ENCODE assay signal across 1 fruit fly cellular context in the genomic region with DNA sequence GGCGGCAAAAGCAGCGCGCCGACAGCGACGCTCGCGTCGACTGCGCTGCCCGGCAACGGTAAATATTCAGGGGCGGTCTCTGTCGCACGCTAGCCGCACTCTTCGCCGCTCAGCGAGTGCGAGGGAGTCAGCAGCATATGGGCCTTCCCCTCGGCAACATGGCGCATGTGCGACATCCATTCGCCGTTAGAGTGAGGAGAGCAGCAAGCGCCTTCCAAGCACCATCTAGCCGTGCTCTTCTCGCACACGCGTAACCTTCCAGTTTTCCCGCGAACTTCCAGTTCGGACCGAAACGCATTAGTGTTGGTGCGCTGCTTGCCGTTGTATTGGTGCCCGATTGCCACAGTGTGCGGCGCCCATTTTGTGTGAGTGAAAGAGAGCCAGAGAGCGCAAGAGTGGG.
TF ChIP-seq lines count a peak whose summit lies in the region.

No protein-coding gene starts in this region.

TF ChIP-seq in whole organism, embryonic, 481 proteins besides CTCF, POLR2A, EP300 and RAD21 (continued from another document and continues in another):
- TF ChIP-seq CG12104 (GFP tag; optimal IDR thresholded peaks at IDR 0.05; lab: Kevin White, UChicago): no peak
- no peak for TF ChIP-seq Dip3 (GFP tag; optimal IDR thresholded peaks at IDR 0.05; lab: Kevin White, UChicago)
- no peak for TF ChIP-seq Rfx (GFP tag; IDR thresholded peaks at IDR 0.05; lab: Robert Waterston, UW)
- TF ChIP-seq psq (GFP tag; optimal IDR thresholded peaks at IDR 0.05; lab: Kevin White, UChicago): no peak
- TF ChIP-seq cg (GFP tag; optimal IDR thresholded peaks at IDR 0.05; lab: Kevin White, UChicago): peak; percentile 99
- peak; percentile 28 for TF ChIP-seq sd (tag; optimal IDR thresholded peaks at IDR 0.05; lab: Kevin White, UChicago)
- no peak for TF ChIP-seq emc (GFP tag; optimal IDR thresholded peaks at IDR 0.05; lab: Kevin White, UChicago)
- TF ChIP-seq danr (GFP tag; IDR thresholded peaks at IDR 0.05; lab: Robert Waterston, UW): no peak
- peak; percentile 55 for TF ChIP-seq CG10462 (GFP tag; optimal IDR thresholded peaks at IDR 0.05; lab: Kevin White, UChicago)
- TF ChIP-seq kni (GFP tag; optimal IDR thresholded peaks at IDR 0.05; lab: Kevin White, UChicago): no peak
- TF ChIP-seq CG32532 (GFP tag; IDR thresholded peaks at IDR 0.05; lab: Robert Waterston, UW): no peak
- no peak for TF ChIP-seq Hmr (GFP tag; optimal IDR thresholded peaks at IDR 0.05; lab: Kevin White, UChicago)
- no peak for TF ChIP-seq Awh (GFP tag; IDR thresholded peaks at IDR 0.05; lab: Robert Waterston, UW)
- no peak for TF ChIP-seq al (GFP tag; IDR thresholded peaks at IDR 0.05; lab: Robert Waterston, UW)
- no peak for TF ChIP-seq CG11560 (tag; IDR thresholded peaks at IDR 0.05; lab: Robert Waterston, UW)
- TF ChIP-seq Kr (GFP tag; optimal IDR thresholded peaks at IDR 0.05; lab: Kevin White, UChicago): no peak
- TF ChIP-seq sens-2 (GFP tag; IDR thresholded peaks at IDR 0.05; lab: Robert Waterston, UW): no peak
- TF ChIP-seq Fer3 (tag; optimal IDR thresholded peaks at IDR 0.05; lab: Kevin White, UChicago): no peak
- TF ChIP-seq CG2120 (GFP tag; optimal IDR thresholded peaks at IDR 0.05; lab: Kevin White, UChicago): no peak
- no peak for TF ChIP-seq Ptx1 (GFP tag; IDR thresholded peaks at IDR 0.05; lab: Robert Waterston, UW)
- peak; percentile 72 for TF ChIP-seq CG42726 (GFP tag; IDR thresholded peaks at IDR 0.05; lab: Robert Waterston, UW; ENCODE audit: partially characterized antibody)
- TF ChIP-seq Optix (GFP tag; IDR thresholded peaks at IDR 0.05; lab: Robert Waterston, UW): no peak
- no peak for TF ChIP-seq pum (GFP tag; optimal IDR thresholded peaks at IDR 0.05; lab: Kevin White, UChicago)
- TF ChIP-seq toy (GFP tag; IDR thresholded peaks at IDR 0.05; lab: Robert Waterston, UW): no peak
- TF ChIP-seq CG15479 (GFP tag; optimal IDR thresholded peaks at IDR 0.05; lab: Kevin White, UChicago): peak; percentile 68
- TF ChIP-seq CG14710 (tag; optimal IDR thresholded peaks at IDR 0.05; lab: Kevin White, UChicago): no peak
- no peak for TF ChIP-seq NC2α (GFP tag; optimal IDR thresholded peaks at IDR 0.05; lab: Kevin White, UChicago)
- TF ChIP-seq CG1647 (GFP tag; optimal IDR thresholded peaks at IDR 0.05; lab: Kevin White, UChicago): no peak
- no peak; the same call in 1 of the 2 replicates for TF ChIP-seq CG13287 (GFP tag; IDR thresholded peaks at IDR 0.05; lab: Robert Waterston, UW; ENCODE audit: partially characterized antibody)
- TF ChIP-seq CG3847 (GFP tag; IDR thresholded peaks at IDR 0.05; lab: Robert Waterston, UW): no peak
- TF ChIP-seq Jarid2 (GFP tag; optimal IDR thresholded peaks at IDR 0.05; lab: Kevin White, UChicago): peak; percentile 40
- no peak for TF ChIP-seq CG10431 (GFP tag; optimal IDR thresholded peaks at IDR 0.05; lab: Kevin White, UChicago)
- TF ChIP-seq CG12299 (tag; optimal IDR thresholded peaks at IDR 0.05; lab: Kevin White, UChicago): no peak
- no peak for TF ChIP-seq CG2202 (tag; optimal IDR thresholded peaks at IDR 0.05; lab: Kevin White, UChicago)
- no peak for TF ChIP-seq CG11093 (GFP tag; IDR thresholded peaks at IDR 0.05; lab: Robert Waterston, UW)
- TF ChIP-seq CG6254 (GFP tag; optimal IDR thresholded peaks at IDR 0.05; lab: Kevin White, UChicago): no peak
- no peak for TF ChIP-seq CG15601 (tag; optimal IDR thresholded peaks at IDR 0.05; lab: Kevin White, UChicago)
- no peak for TF ChIP-seq nom (GFP tag; optimal IDR thresholded peaks at IDR 0.05; lab: Kevin White, UChicago)
- no peak for TF ChIP-seq Dfd (GFP tag; optimal IDR thresholded peaks at IDR 0.05; lab: Kevin White, UChicago)
- TF ChIP-seq ERR (GFP tag; optimal IDR thresholded peaks at IDR 0.05; lab: Kevin White, UChicago): no peak
- no peak for TF ChIP-seq Dbx (GFP tag; IDR thresholded peaks at IDR 0.05; lab: Robert Waterston, UW)
- TF ChIP-seq stc (GFP tag; IDR thresholded peaks at IDR 0.05; lab: Robert Waterston, UW): no peak
- TF ChIP-seq D19B (GFP tag; optimal IDR thresholded peaks at IDR 0.05; lab: Kevin White, UChicago): no peak
- TF ChIP-seq phol (tag; optimal IDR thresholded peaks at IDR 0.05; lab: Kevin White, UChicago): peak; percentile 97
- no peak for TF ChIP-seq Chrac-16 (GFP tag; optimal IDR thresholded peaks at IDR 0.05; lab: Kevin White, UChicago)
- TF ChIP-seq ara (GFP tag; IDR thresholded peaks at IDR 0.05; lab: Robert Waterston, UW): no peak
- TF ChIP-seq CG34224 (GFP tag; IDR thresholded peaks at IDR 0.05; lab: Robert Waterston, UW; ENCODE audit: partially characterized antibody): no peak
- peak; percentile 60; the same call in 1 of the 3 replicates for TF ChIP-seq CG6791 (GFP tag; IDR thresholded peaks at IDR 0.05; lab: Robert Waterston, UW; ENCODE audit: partially characterized antibody)
- TF ChIP-seq eyg (GFP tag; optimal IDR thresholded peaks at IDR 0.05; lab: Kevin White, UChicago): no peak
- no peak for TF ChIP-seq CG6689 (GFP tag; IDR thresholded peaks at IDR 0.05; lab: Robert Waterston, UW)
- TF ChIP-seq Dip2 (GFP tag; IDR thresholded peaks at IDR 0.05; lab: Robert Waterston, UW): no peak
- no peak for TF ChIP-seq Camta (GFP tag; optimal IDR thresholded peaks at IDR 0.05; lab: Kevin White, UChicago)
- TF ChIP-seq Scr (GFP tag; IDR thresholded peaks at IDR 0.05; lab: Robert Waterston, UW; ENCODE audit: partially characterized antibody): peak; percentile 29
- no peak for TF ChIP-seq sug (tag; optimal IDR thresholded peaks at IDR 0.05; lab: Kevin White, UChicago)
- peak; percentile 100 for TF ChIP-seq CG8478 (optimal IDR thresholded peaks at IDR 0.05; lab: Kevin White, UChicago)
- TF ChIP-seq CG2199 (GFP tag; IDR thresholded peaks at IDR 0.05; lab: Robert Waterston, UW): no peak
- TF ChIP-seq ase (GFP tag; IDR thresholded peaks at IDR 0.05; lab: Robert Waterston, UW): no peak
- TF ChIP-seq shn (GFP tag; optimal IDR thresholded peaks at IDR 0.05; lab: Kevin White, UChicago): no peak
- no peak for TF ChIP-seq Poxn (GFP tag; IDR thresholded peaks at IDR 0.05; lab: Robert Waterston, UW)
- TF ChIP-seq ind (GFP tag; optimal IDR thresholded peaks at IDR 0.05; lab: Kevin White, UChicago): no peak
- peak; percentile 71 for TF ChIP-seq Ets65A (GFP tag; lab: Kevin White, UChicago)
- TF ChIP-seq chn (GFP tag; optimal IDR thresholded peaks at IDR 0.05; lab: Kevin White, UChicago): no peak
- 0 out of 3 replicates have a peak, but pooled peaks have one; percentile 11 for TF ChIP-seq CG17361 (GFP tag; IDR thresholded peaks at IDR 0.05; lab: Robert Waterston, UW)
- TF ChIP-seq CG4424 (GFP tag; optimal IDR thresholded peaks at IDR 0.05; lab: Kevin White, UChicago): no peak
- peak; percentile 22 for TF ChIP-seq CG3065 (GFP tag; optimal IDR thresholded peaks at IDR 0.05; lab: Kevin White, UChicago)
- no peak for TF ChIP-seq sna (GFP tag; IDR thresholded peaks at IDR 0.05; lab: Robert Waterston, UW; ENCODE audit: partially characterized antibody)
- no peak for TF ChIP-seq CG30403 (GFP tag; optimal IDR thresholded peaks at IDR 0.05; lab: Kevin White, UChicago)
- TF ChIP-seq tio (GFP tag; optimal IDR thresholded peaks at IDR 0.05; lab: Kevin White, UChicago): no peak
- no peak for TF ChIP-seq CG14050 (GFP tag; IDR thresholded peaks at IDR 0.05; lab: Robert Waterston, UW)
- TF ChIP-seq fru (optimal IDR thresholded peaks at IDR 0.05; lab: Kevin White, UChicago): no peak
- TF ChIP-seq dpn (GFP tag; optimal IDR thresholded peaks at IDR 0.05; lab: Kevin White, UChicago): no peak
- TF ChIP-seq disco-r (GFP tag; optimal IDR thresholded peaks at IDR 0.05; lab: Kevin White, UChicago): peak; percentile 8
- TF ChIP-seq CG10274 (GFP tag; optimal IDR thresholded peaks at IDR 0.05; lab: Kevin White, UChicago): no peak
- no peak for TF ChIP-seq CG15696 (tag; optimal IDR thresholded peaks at IDR 0.05; lab: Kevin White, UChicago)
- TF ChIP-seq sc (optimal IDR thresholded peaks at IDR 0.05; lab: Kevin White, UChicago): no peak
- no peak for TF ChIP-seq sc (GFP tag; optimal IDR thresholded peaks at IDR 0.05; lab: Kevin White, UChicago)
- no peak for TF ChIP-seq Xrp1 (GFP tag; IDR thresholded peaks at IDR 0.05; lab: Robert Waterston, UW)
- TF ChIP-seq ac (GFP tag; optimal IDR thresholded peaks at IDR 0.05; lab: Kevin White, UChicago): no peak
- no peak for TF ChIP-seq onecut (GFP tag; IDR thresholded peaks at IDR 0.05; lab: Robert Waterston, UW)
- no peak for TF ChIP-seq Hr39 (optimal IDR thresholded peaks at IDR 0.05; lab: Kevin White, UChicago)
- TF ChIP-seq Hr3 (GFP tag; optimal IDR thresholded peaks at IDR 0.05; lab: Kevin White, UChicago): no peak
- TF ChIP-seq Hand (GFP tag; optimal IDR thresholded peaks at IDR 0.05; lab: Kevin White, UChicago): no peak
- TF ChIP-seq CG43689 (GFP tag; IDR thresholded peaks at IDR 0.05; lab: Robert Waterston, UW): no peak
- no peak for TF ChIP-seq Hey (tag; optimal IDR thresholded peaks at IDR 0.05; lab: Kevin White, UChicago)
- no peak for TF ChIP-seq NfI (GFP tag; optimal IDR thresholded peaks at IDR 0.05; lab: Kevin White, UChicago)
- TF ChIP-seq ftz-f1 (GFP tag; optimal IDR thresholded peaks at IDR 0.05; lab: Kevin White, UChicago): peak; percentile 81
- no peak for TF ChIP-seq kah (GFP tag; optimal IDR thresholded peaks at IDR 0.05; lab: Kevin White, UChicago)
- no peak for TF ChIP-seq H15 (GFP tag; IDR thresholded peaks at IDR 0.05; lab: Robert Waterston, UW)
- TF ChIP-seq gt (GFP tag; IDR thresholded peaks at IDR 0.05; lab: Robert Waterston, UW): no peak
- TF ChIP-seq Mrtf (GFP tag; IDR thresholded peaks at IDR 0.05; lab: Robert Waterston, UW): no peak
- no peak for TF ChIP-seq CG10267 (tag; optimal IDR thresholded peaks at IDR 0.05; lab: Kevin White, UChicago)
- no peak for TF ChIP-seq ash1 (GFP tag; optimal IDR thresholded peaks at IDR 0.05; lab: Kevin White, UChicago)
- no peak for TF ChIP-seq nau (GFP tag; optimal IDR thresholded peaks at IDR 0.05; lab: Kevin White, UChicago)
- TF ChIP-seq dmrt99B (tag; optimal IDR thresholded peaks at IDR 0.05; lab: Kevin White, UChicago): no peak
- TF ChIP-seq CG12391 (tag; optimal IDR thresholded peaks at IDR 0.05; lab: Kevin White, UChicago): no peak
- no peak for TF ChIP-seq Mad (GFP tag; optimal IDR thresholded peaks at IDR 0.05; lab: Kevin White, UChicago)
- TF ChIP-seq Deaf1 (tag; optimal IDR thresholded peaks at IDR 0.05; lab: Kevin White, UChicago): peak; percentile 68
- TF ChIP-seq CG1832 (GFP tag; optimal IDR thresholded peaks at IDR 0.05; lab: Kevin White, UChicago): peak; percentile 100
- no peak for TF ChIP-seq klu (GFP tag; IDR thresholded peaks at IDR 0.05; lab: Robert Waterston, UW)
- no peak for TF ChIP-seq dimm (GFP tag; IDR thresholded peaks at IDR 0.05; lab: Robert Waterston, UW)
- TF ChIP-seq Mes4 (GFP tag; optimal IDR thresholded peaks at IDR 0.05; lab: Kevin White, UChicago): no peak
- no peak for TF ChIP-seq eve (GFP tag; optimal IDR thresholded peaks at IDR 0.05; lab: Kevin White, UChicago)
- no peak for TF ChIP-seq CG5180 (GFP tag; optimal IDR thresholded peaks at IDR 0.05; lab: Kevin White, UChicago)
- peak; percentile 19 for TF ChIP-seq oc (tag; optimal IDR thresholded peaks at IDR 0.05; lab: Kevin White, UChicago)
- no peak for TF ChIP-seq dmrt11E (tag; optimal IDR thresholded peaks at IDR 0.05; lab: Kevin White, UChicago)
- no peak for TF ChIP-seq CG13296 (GFP tag; optimal IDR thresholded peaks at IDR 0.05; lab: Kevin White, UChicago)
- TF ChIP-seq CG3838 (GFP tag; optimal IDR thresholded peaks at IDR 0.05; lab: Kevin White, UChicago): no peak
- TF ChIP-seq CG30431 (GFP tag; optimal IDR thresholded peaks at IDR 0.05; lab: Kevin White, UChicago): no peak
- no peak for TF ChIP-seq CG2116 (GFP tag; optimal IDR thresholded peaks at IDR 0.05; lab: Kevin White, UChicago)
- no peak for TF ChIP-seq CG8281 (tag; optimal IDR thresholded peaks at IDR 0.05; lab: Kevin White, UChicago)
- TF ChIP-seq Adf1 (GFP tag; IDR thresholded peaks at IDR 0.05; lab: Robert Waterston, UW): peak; percentile 100
- no peak for TF ChIP-seq CG18764 (GFP tag; optimal IDR thresholded peaks at IDR 0.05; lab: Kevin White, UChicago)
- peak; percentile 33; the same call in 1 of the 2 replicates for TF ChIP-seq bbx (GFP tag; IDR thresholded peaks at IDR 0.05; lab: Robert Waterston, UW; ENCODE audit: partially characterized antibody)
- no peak for TF ChIP-seq lbe (GFP tag; optimal IDR thresholded peaks at IDR 0.05; lab: Kevin White, UChicago)
- TF ChIP-seq CG15073 (GFP tag; optimal IDR thresholded peaks at IDR 0.05; lab: Kevin White, UChicago): no peak
- 0 out of 2 replicates have a peak, but pooled peaks have one; percentile 22 for TF ChIP-seq CG4360 (GFP tag; IDR thresholded peaks at IDR 0.05; lab: Robert Waterston, UW)
- TF ChIP-seq usp (GFP tag; optimal IDR thresholded peaks at IDR 0.05; lab: Kevin White, UChicago): no peak
- no peak for TF ChIP-seq CG18476 (GFP tag; optimal IDR thresholded peaks at IDR 0.05; lab: Kevin White, UChicago)
- TF ChIP-seq sima (GFP tag; optimal IDR thresholded peaks at IDR 0.05; lab: Kevin White, UChicago): no peak
- no peak for TF ChIP-seq Hr51 (GFP tag; optimal IDR thresholded peaks at IDR 0.05; lab: Kevin White, UChicago)
- no peak for TF ChIP-seq Gug (GFP tag; IDR thresholded peaks at IDR 0.05; lab: Robert Waterston, UW)
- TF ChIP-seq lov (optimal IDR thresholded peaks at IDR 0.05; lab: Kevin White, UChicago): no peak
- no peak for TF ChIP-seq lov (GFP tag; IDR thresholded peaks at IDR 0.05; lab: Robert Waterston, UW)
- peak in 1 of 3 experiments; percentile 53 for TF ChIP-seq Stat92E (GFP tag; optimal IDR thresholded peaks at IDR 0.05; lab: Kevin White, UChicago)
- TF ChIP-seq vvl (GFP tag; IDR thresholded peaks at IDR 0.05; lab: Robert Waterston, UW): peak; percentile 64
- TF ChIP-seq bcd (GFP tag; optimal IDR thresholded peaks at IDR 0.05; lab: Kevin White, UChicago): no peak
- TF ChIP-seq CG10321 (GFP tag; IDR thresholded peaks at IDR 0.05; lab: Robert Waterston, UW): peak; percentile 100
- no peak for TF ChIP-seq exex (tag; optimal IDR thresholded peaks at IDR 0.05; lab: Kevin White, UChicago)
- TF ChIP-seq org-1 (GFP tag; optimal IDR thresholded peaks at IDR 0.05; lab: Kevin White, UChicago): no peak
- TF ChIP-seq tap (tag; optimal IDR thresholded peaks at IDR 0.05; lab: Kevin White, UChicago): no peak
- TF ChIP-seq CG1602 (GFP tag; optimal IDR thresholded peaks at IDR 0.05; lab: Kevin White, UChicago): no peak
- no peak for TF ChIP-seq CG6654 (GFP tag; optimal IDR thresholded peaks at IDR 0.05; lab: Kevin White, UChicago)
- TF ChIP-seq cato (GFP tag; optimal IDR thresholded peaks at IDR 0.05; lab: Kevin White, UChicago; ENCODE audit: borderline replicate concordance): no peak
- TF ChIP-seq nmo (GFP tag; optimal IDR thresholded peaks at IDR 0.05; lab: Kevin White, UChicago): peak; percentile 63
